Fruit fly (Drosophila melanogaster) whole organism, embryonic: ENCODE measurements around the gene CG1103.
A peak's percentile ranks its signal among the peaks of the same experiment; 100 is the strongest.

ENCODE experiments used
- ATbp ChIP-seq: fragments of 200-800 bp; sonication (Bioruptor generic); optimal IDR thresholded peaks from 2 replicates; lab custom pipeline; 2017; ENCODE audit warnings: missing biosample characterization, mild to moderate bottlenecking, missing genetic modification characterization, missing genetic modification reagents
- Ada2b ChIP-seq: fragments of 200-800 bp; sonication (Bioruptor generic); IDR thresholded peaks from 2 replicates; pipeline ENCODE4 v1.3.6; 2022; ENCODE audit warnings: missing biosample characterization, missing genetic modification characterization
- Antp ChIP-seq: fragments of 200-800 bp; sonication (Bioruptor generic); optimal IDR thresholded peaks from 3 replicates; lab custom pipeline; 2016; ENCODE audit warnings: missing biosample characterization, missing genetic modification characterization
- B-H1 ChIP-seq: fragments of 200-800 bp; sonication (Bioruptor generic); IDR thresholded peaks from 3 replicates; pipeline ENCODE4 v1.3.6; 2022; ENCODE audit warnings: missing biosample characterization, missing genetic modification characterization
- BtbVII ChIP-seq: fragments of 200-800 bp; sonication (Bioruptor generic); optimal IDR thresholded peaks from 3 replicates; lab custom pipeline; 2017; ENCODE audit warnings: missing biosample characterization, mild to moderate bottlenecking, missing genetic modification characterization
- CG10543 ChIP-seq: fragments of 200-800 bp; sonication (Bioruptor generic); optimal IDR thresholded peaks from 3 replicates; lab custom pipeline; 2017; ENCODE audit warnings: missing biosample characterization, mild to moderate bottlenecking, missing genetic modification characterization, moderate library complexity
- CG11085 ChIP-seq: fragments of 200-800 bp; sonication (Bioruptor generic); IDR thresholded peaks from 2 replicates; pipeline ENCODE4 v1.3.6; 2022; ENCODE audit warnings: missing biosample characterization, missing genetic modification characterization
- CG11695 ChIP-seq: fragments of 200-800 bp; sonication (Bioruptor generic); IDR thresholded peaks from 3 replicates; pipeline ENCODE4 v1.3.6; 2022; ENCODE audit warnings: missing biosample characterization, missing genetic modification characterization
- CG13123 ChIP-seq: fragments of 200-800 bp; sonication (Bioruptor generic); optimal IDR thresholded peaks from 2 replicates; lab custom pipeline; 2016; ENCODE audit warnings: missing biosample characterization, missing genetic modification characterization
- CG14050 ChIP-seq: fragments of 200-800 bp; sonication (Bioruptor generic); IDR thresholded peaks from 3 replicates; pipeline ENCODE4 v1.3.6; 2022; ENCODE audit warnings: missing biosample characterization, missing genetic modification characterization
- CG17359 ChIP-seq: fragments of 200-800 bp; sonication (Bioruptor generic); optimal IDR thresholded peaks from 3 replicates; lab custom pipeline; 2018; ENCODE audit warnings: missing biosample characterization, mild to moderate bottlenecking, missing genetic modification characterization, moderate library complexity
- CG1832 ChIP-seq: fragments of 200-800 bp; sonication (Bioruptor generic); optimal IDR thresholded peaks from 2 replicates; lab custom pipeline; 2017; ENCODE audit warnings: missing biosample characterization, mild to moderate bottlenecking, missing genetic modification characterization, inconsistent platforms
- CG18599 ChIP-seq: fragments of 200-800 bp; sonication (Bioruptor generic); optimal IDR thresholded peaks from 3 replicates; lab custom pipeline; 2017; ENCODE audit warnings: missing biosample characterization, missing genetic modification characterization, mild to moderate bottlenecking, moderate library complexity, missing genetic modification reagents
- CG2116 ChIP-seq: fragments of 200-800 bp; sonication (Bioruptor generic); optimal IDR thresholded peaks from 3 replicates; lab custom pipeline; 2018; ENCODE audit warnings: missing biosample characterization, mild to moderate bottlenecking, missing genetic modification characterization
- CG30020 ChIP-seq: fragments of 200-800 bp; optimal IDR thresholded peaks from 2 replicates; lab custom pipeline; 2019; ENCODE audit warnings: missing biosample characterization, mild to moderate bottlenecking, missing genetic modification characterization, moderate library complexity
- CG31224 ChIP-seq: fragments of 200-800 bp; sonication (Bioruptor generic); IDR thresholded peaks from 2 replicates; pipeline ENCODE4 v1.3.6; 2022; ENCODE audit warnings: missing biosample characterization, missing genetic modification characterization
- CG32772 ChIP-seq: fragments of 200-800 bp; sonication (Bioruptor generic); IDR thresholded peaks from 2 replicates; pipeline ENCODE4 v1.3.6; 2022; ENCODE audit warnings: missing biosample characterization, missing genetic modification characterization
- CG34224 ChIP-seq: fragments of 200-800 bp; sonication (Bioruptor generic); IDR thresholded peaks from 3 replicates; pipeline ENCODE4 v1.3.6; 2022; ENCODE audit warnings: missing biosample characterization, missing genetic modification characterization; ENCODE audit not compliant: partially characterized antibody
- CG34422 ChIP-seq: fragments of 200-800 bp; sonication (Bioruptor generic); IDR thresholded peaks from 3 replicates; pipeline ENCODE4 v1.3.6; 2022; ENCODE audit warnings: missing biosample characterization, missing genetic modification characterization
- CG42726 ChIP-seq: fragments of 200-800 bp; sonication (Bioruptor generic); IDR thresholded peaks from 2 replicates; pipeline ENCODE4 v1.3.6; 2022; ENCODE audit warnings: missing biosample characterization, missing genetic modification characterization; ENCODE audit not compliant: partially characterized antibody
- CG5180 ChIP-seq: fragments of 200-800 bp; sonication (Bioruptor generic); optimal IDR thresholded peaks from 3 replicates; lab custom pipeline; 2017; ENCODE audit warnings: missing biosample characterization, missing genetic modification characterization, mild to moderate bottlenecking, moderate library complexity, missing genetic modification reagents
- CG6272 ChIP-seq: fragments of 200-800 bp; sonication (Bioruptor generic); IDR thresholded peaks from 2 replicates; pipeline ENCODE4 v1.3.6; 2022; ENCODE audit warnings: missing biosample characterization, missing genetic modification characterization
- CG6765 ChIP-seq: fragments of 200-800 bp; sonication (Bioruptor generic); optimal IDR thresholded peaks from 3 replicates; lab custom pipeline; 2017; ENCODE audit warnings: missing biosample characterization, mild to moderate bottlenecking, missing genetic modification characterization
- CG7963 ChIP-seq: fragments of 200-800 bp; sonication (Bioruptor generic); IDR thresholded peaks from 3 replicates; pipeline ENCODE4 v1.3.6; 2022; ENCODE audit warnings: missing biosample characterization, missing genetic modification characterization; ENCODE audit not compliant: partially characterized antibody
- CG7987 ChIP-seq: fragments of 200-800 bp; sonication (Bioruptor generic); optimal IDR thresholded peaks from 2 replicates; lab custom pipeline; 2018; ENCODE audit warnings: missing biosample characterization, mild to moderate bottlenecking, missing genetic modification characterization, moderate library complexity
- CG8089 ChIP-seq: fragments of 200-800 bp; sonication (Bioruptor generic); optimal IDR thresholded peaks from 3 replicates; lab custom pipeline; 2016; ENCODE audit warnings: missing biosample characterization, missing genetic modification characterization
- CG9215 ChIP-seq: fragments of 200-800 bp; sonication (Bioruptor generic); IDR thresholded peaks from 2 replicates; pipeline ENCODE4 v1.3.6; 2022; ENCODE audit warnings: missing biosample characterization, missing genetic modification characterization
- CHES-1-like ChIP-seq: fragments of 200-800 bp; sonication (Bioruptor generic); optimal IDR thresholded peaks from 2 replicates; lab custom pipeline; 2016; ENCODE audit warnings: missing biosample characterization, missing genetic modification characterization
- D19B ChIP-seq: fragments of 200-800 bp; sonication (Bioruptor generic); optimal IDR thresholded peaks from 2 replicates; lab custom pipeline; 2017; ENCODE audit warnings: missing biosample characterization, mild to moderate bottlenecking, missing genetic modification characterization
- Dp ChIP-seq: fragments of 200-800 bp; sonication (Bioruptor generic); optimal IDR thresholded peaks from 2 replicates; lab custom pipeline; 2018; ENCODE audit warnings: missing biosample characterization, mild to moderate bottlenecking, missing genetic modification characterization, moderate library complexity
- ERR ChIP-seq: fragments of 200-800 bp; sonication (Bioruptor generic); optimal IDR thresholded peaks from 2 replicates; lab custom pipeline; 2016; ENCODE audit warnings: missing biosample characterization, missing genetic modification characterization
- HmgZ ChIP-seq: fragments of 200-800 bp; sonication (Bioruptor generic); optimal IDR thresholded peaks from 2 replicates; lab custom pipeline; 2018; ENCODE audit warnings: missing biosample characterization, mild to moderate bottlenecking, missing genetic modification characterization
- NC2β ChIP-seq: fragments of 200-800 bp; sonication (Bioruptor generic); optimal IDR thresholded peaks from 2 replicates; lab custom pipeline; 2016; ENCODE audit warnings: missing biosample characterization, missing genetic modification characterization
- NfI ChIP-seq: fragments of 200-800 bp; sonication (Bioruptor generic); optimal IDR thresholded peaks from 3 replicates; lab custom pipeline; 2018; ENCODE audit warnings: missing biosample characterization, mild to moderate bottlenecking, missing genetic modification characterization, moderate library complexity
- Pdp1 ChIP-seq, 2 experiments: fragments of 200-800 bp; sonication (Bioruptor generic); optimal IDR thresholded peaks; 3 replicates each; lab custom pipeline; 2016; ENCODE audit warnings: missing biosample characterization in 2 of 2, missing genetic modification characterization in 2 of 2, mild to moderate bottlenecking in 1 of 2, moderate library complexity in 1 of 2
- Rx ChIP-seq: fragments of 200-800 bp; sonication (Bioruptor generic); IDR thresholded peaks from 2 replicates; pipeline ENCODE4 v1.3.6; 2022; ENCODE audit warnings: missing biosample characterization, missing genetic modification characterization
- Six4 ChIP-seq: fragments of 200-800 bp; sonication (Bioruptor generic); optimal IDR thresholded peaks from 2 replicates; lab custom pipeline; 2016; ENCODE audit warnings: missing biosample characterization, missing genetic modification characterization
- Trl ChIP-seq, 3 experiments: fragments of >200 bp in 2 of 3; fragments of 200-800 bp in 1 of 3; sonication (Bioruptor generic) in 1 of 3; optimal IDR thresholded peaks; 2 replicates in 1 of 3; 3 replicates in 2 of 3; lab custom pipeline; 2016 to 2017; ENCODE audit warnings: missing biosample characterization in 1 of 3, missing genetic modification characterization in 1 of 3
- Vsx1 ChIP-seq: fragments of 200-800 bp; sonication (Bioruptor generic); optimal IDR thresholded peaks from 2 replicates; lab custom pipeline; 2017; ENCODE audit warnings: missing biosample characterization, mild to moderate bottlenecking, missing genetic modification characterization, missing genetic modification reagents
- ci ChIP-seq: fragments of 200-800 bp; sonication (Bioruptor generic); IDR thresholded peaks from 3 replicates; pipeline ENCODE4 v1.3.6; 2022; ENCODE audit warnings: missing biosample characterization, missing genetic modification characterization
- dm ChIP-seq: fragments of 200-800 bp; sonication (Bioruptor generic); optimal IDR thresholded peaks from 3 replicates; lab custom pipeline; 2016; ENCODE audit warnings: missing biosample characterization, missing genetic modification characterization
- grn ChIP-seq: fragments of 200-800 bp; sonication (Bioruptor generic); optimal IDR thresholded peaks from 3 replicates; lab custom pipeline; 2017; ENCODE audit warnings: missing biosample characterization, missing genetic modification characterization
- ken ChIP-seq: fragments of 200-800 bp; sonication (Bioruptor generic); IDR thresholded peaks from 3 replicates; pipeline ENCODE4 v1.3.6; 2022; ENCODE audit warnings: missing biosample characterization, missing genetic modification characterization
- nau ChIP-seq: fragments of 200-800 bp; sonication (Bioruptor generic); optimal IDR thresholded peaks from 3 replicates; lab custom pipeline; 2017; ENCODE audit warnings: missing biosample characterization, mild to moderate bottlenecking, missing genetic modification characterization, missing genetic modification reagents
- otp ChIP-seq: fragments of 200-800 bp; sonication (Bioruptor generic); IDR thresholded peaks from 3 replicates; pipeline ENCODE4, ENCODE4 v1.3.6; 2022; ENCODE audit warnings: missing biosample characterization, missing genetic modification characterization
- pita ChIP-seq: fragments of 200-800 bp; sonication (Bioruptor generic); optimal IDR thresholded peaks from 2 replicates; lab custom pipeline; 2017; ENCODE audit warnings: missing biosample characterization, mild to moderate bottlenecking, missing genetic modification characterization
- tx ChIP-seq: fragments of 200-800 bp; sonication (Bioruptor generic); optimal IDR thresholded peaks from 2 replicates; lab custom pipeline; 2016; ENCODE audit warnings: missing biosample characterization, missing genetic modification characterization
- wdn ChIP-seq: fragments of 200-800 bp; sonication (Bioruptor generic); IDR thresholded peaks from 2 replicates; pipeline ENCODE4 v1.3.6; 2022; ENCODE audit warnings: missing biosample characterization, missing genetic modification characterization
- zfh1 ChIP-seq: fragments of 200-800 bp; sonication (Bioruptor generic); IDR thresholded peaks from 3 replicates; pipeline ENCODE4 v1.3.6; 2022; ENCODE audit warnings: missing biosample characterization, missing genetic modification characterization
- zfh2 ChIP-seq: fragments of 200-800 bp; sonication (Bioruptor generic); optimal IDR thresholded peaks from 2 replicates; lab custom pipeline; 2016; ENCODE audit warnings: missing biosample characterization, missing genetic modification characterization

Gene CG1103

dm6 chr3R:4333964-4334363, 3.6 kb upstream of the CG1103 start, which contains the start of gene CG9776 (continued):
- TF ChIP-seq CG34224 (GFP tag; lab: Robert Waterston, UW): peak; percentile 97
- TF ChIP-seq NC2β (GFP tag; lab: Kevin White, UChicago): peak; percentile 67
- TF ChIP-seq Antp (GFP tag; lab: Kevin White, UChicago): peak; percentile 63
- peak; percentile 61; the same call in 2 of the 3 replicates for TF ChIP-seq CG34422
- no peak for TF ChIP-seq nau (GFP tag; lab: Kevin White, UChicago)
- peak; percentile 62 to 75 for TF ChIP-seq Pdp1 (GFP tag; optimal IDR thresholded peaks at IDR 0.05; lab: Kevin White, UChicago)
- TF ChIP-seq D19B (GFP tag; lab: Kevin White, UChicago): peak; percentile 15
- no peak for TF ChIP-seq CG10543 (GFP tag; lab: Kevin White, UChicago)
- TF ChIP-seq CG18599 (GFP tag; lab: Kevin White, UChicago): no peak
- TF ChIP-seq CG17359 (tag; lab: Kevin White, UChicago): peak; percentile 57
- TF ChIP-seq CG7987: no peak
- peak; percentile 73 for TF ChIP-seq CHES-1-like (GFP tag; lab: Kevin White, UChicago)
- no peak for TF ChIP-seq CG9215 (GFP tag; lab: Robert Waterston, UW)
- no peak for TF ChIP-seq CG14050 (GFP tag; lab: Robert Waterston, UW)
- TF ChIP-seq grn (GFP tag; lab: Kevin White, UChicago): no peak
- TF ChIP-seq CG6272 (GFP tag; lab: Robert Waterston, UW): 0 out of 2 replicates have a peak, but pooled peaks have one; percentile 58
- peak; percentile 55 for TF ChIP-seq zfh2 (GFP tag; lab: Kevin White, UChicago)
- TF ChIP-seq ATbp (GFP tag; lab: Kevin White, UChicago): no peak
- no peak for TF ChIP-seq Vsx1 (GFP tag; lab: Kevin White, UChicago)
- no peak for TF ChIP-seq otp
- peak; percentile 53; the same call in 2 of the 3 replicates for TF ChIP-seq ken (GFP tag; lab: Robert Waterston, UW)
- peak; percentile 48 for TF ChIP-seq Dp
- TF ChIP-seq CG42726: peak; percentile 97
- TF ChIP-seq HmgZ (tag; lab: Kevin White, UChicago): peak; percentile 89
- TF ChIP-seq CG11085: peak; percentile 55; the same call in 1 of the 2 replicates
- peak; percentile 65 for TF ChIP-seq dm (GFP tag; lab: Kevin White, UChicago)
- TF ChIP-seq CG6765 (GFP tag; lab: Kevin White, UChicago): no peak
- TF ChIP-seq ERR (GFP tag; lab: Kevin White, UChicago): no peak
- TF ChIP-seq CG11695 (GFP tag; lab: Robert Waterston, UW): 0 out of 3 replicates have a peak, but pooled peaks have one; percentile 11
- 0 out of 2 replicates have a peak, but pooled peaks have one; percentile 20 for TF ChIP-seq Rx (GFP tag; lab: Robert Waterston, UW)
- no peak for TF ChIP-seq CG5180 (GFP tag; lab: Kevin White, UChicago)
- TF ChIP-seq CG2116 (GFP tag; lab: Kevin White, UChicago): peak; percentile 85
- TF ChIP-seq tx (GFP tag; lab: Kevin White, UChicago): peak; percentile 37
- TF ChIP-seq CG31224 (GFP tag; lab: Robert Waterston, UW): peak; percentile 44
- TF ChIP-seq CG30020: peak; percentile 98
- peak; percentile 99 for TF ChIP-seq CG7963 (GFP tag; lab: Robert Waterston, UW)
- TF ChIP-seq CG13123 (GFP tag; lab: Kevin White, UChicago): peak; percentile 4
- peak; percentile 62 for TF ChIP-seq NfI (GFP tag; lab: Kevin White, UChicago)
- TF ChIP-seq Ada2b (GFP tag; lab: Robert Waterston, UW): 0 out of 2 replicates have a peak, but pooled peaks have one; percentile 14
- TF ChIP-seq ci (GFP tag; lab: Robert Waterston, UW): peak; percentile 72
- peak; percentile 6 for TF ChIP-seq CG8089 (GFP tag; lab: Kevin White, UChicago)
- no peak for TF ChIP-seq Six4
- no peak for TF ChIP-seq pita
- no peak for TF ChIP-seq Trl (optimal IDR thresholded peaks at IDR 0.05; lab: Kevin White, UChicago)
- TF ChIP-seq Trl (GFP tag; optimal IDR thresholded peaks at IDR 0.05; lab: Kevin White, UChicago): peak; percentile 75
- TF ChIP-seq B-H1 (GFP tag; lab: Robert Waterston, UW): peak; percentile 48; the same call in 2 of the 3 replicates
- peak; percentile 63; the same call in 1 of the 2 replicates for TF ChIP-seq wdn
- TF ChIP-seq BtbVII (GFP tag; lab: Kevin White, UChicago): no peak
- TF ChIP-seq zfh1: peak; percentile 61; the same call in 1 of the 3 replicates
- no peak for TF ChIP-seq CG32772 (GFP tag; lab: Robert Waterston, UW)
- no peak for TF ChIP-seq CG1832 (GFP tag; lab: Kevin White, UChicago)
